Worm (Caenorhabditis elegans) whole organism, L4/young adult: ENCODE results near the gene fubl-1.

Experiments
- W03F9.2 ChIP-seq: fragments of 150-350 bp; optimal IDR thresholded peaks from 2 replicates; lab custom pipeline; 2014; ENCODE audit warnings: missing biosample characterization, missing genetic modification characterization
- dao-5 ChIP-seq: sonication (generic microtip); optimal IDR thresholded peaks from 2 replicates; lab custom pipeline; 2016; ENCODE audit warnings: missing genotype, missing genetic modification characterization, moderate library complexity, missing compliant biosample characterization
- him-1 ChIP-seq: sonication (generic microtip); optimal IDR thresholded peaks from 2 replicates; lab custom pipeline; 2016; ENCODE audit warnings: missing genotype, missing genetic modification reagents, missing genetic modification characterization, missing compliant biosample characterization

The fubl-1 gene

DNA sequence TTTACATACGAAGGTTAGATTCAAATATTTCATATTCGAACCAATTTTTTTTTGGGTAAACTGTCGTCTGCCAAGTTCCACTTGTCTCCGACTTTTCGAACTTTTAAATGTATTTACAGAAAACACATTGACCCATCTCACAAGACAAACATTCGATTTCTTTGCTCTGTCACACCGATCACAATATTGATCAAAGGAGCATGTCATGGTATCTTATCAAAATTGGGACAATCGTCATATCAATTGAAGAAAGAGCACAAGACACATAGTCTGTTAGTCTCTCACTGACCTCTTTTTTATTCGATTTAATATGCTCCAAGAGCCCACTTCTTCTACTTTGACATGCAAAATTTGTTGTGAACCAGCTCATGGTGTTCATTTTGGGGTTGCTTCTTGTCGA is 17.4 kb upstream of the fubl-1 start, which contains the start of gene nhr-232:
Gene nhr-232, plus strand, starts transcription at position 121 of the 400 bp plus-strand sequence.
- no peak for TF ChIP-seq him-1 (tag; lab: Kevin White, UChicago)
- no peak for TF ChIP-seq dao-5 (tag; lab: Kevin White, UChicago)
- TF ChIP-seq W03F9.2: no peak

DNA sequence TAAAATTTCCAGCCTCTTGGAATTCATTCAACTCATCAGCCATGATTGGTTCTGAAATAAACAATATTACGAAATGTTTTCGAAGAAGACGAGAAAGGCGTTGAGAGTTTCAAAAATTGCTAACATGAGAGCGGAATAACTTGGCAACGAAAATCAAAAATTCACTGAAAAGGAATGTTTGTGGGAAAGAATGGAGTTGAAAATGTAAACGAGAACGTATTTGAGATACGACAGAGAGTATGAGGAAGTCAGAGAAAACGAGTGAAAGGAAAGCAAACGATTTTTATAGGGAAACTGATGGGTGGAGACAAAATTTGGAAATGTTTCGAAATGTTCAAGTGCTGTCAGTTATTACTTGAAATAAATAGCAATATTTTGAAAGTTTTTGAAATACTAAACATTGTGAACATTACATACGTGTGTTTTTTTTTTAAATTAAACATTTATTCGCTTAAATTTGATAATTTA is 16.4 kb upstream of the fubl-1 start, which contains the start of gene rop-1:
Gene rop-1, minus strand, starts transcription at position 51 of the 468 bp plus-strand sequence.
- no peak for TF ChIP-seq dao-5 (tag; lab: Kevin White, UChicago)
- no peak for TF ChIP-seq him-1 (tag; lab: Kevin White, UChicago)
- TF ChIP-seq W03F9.2: no peak

DNA sequence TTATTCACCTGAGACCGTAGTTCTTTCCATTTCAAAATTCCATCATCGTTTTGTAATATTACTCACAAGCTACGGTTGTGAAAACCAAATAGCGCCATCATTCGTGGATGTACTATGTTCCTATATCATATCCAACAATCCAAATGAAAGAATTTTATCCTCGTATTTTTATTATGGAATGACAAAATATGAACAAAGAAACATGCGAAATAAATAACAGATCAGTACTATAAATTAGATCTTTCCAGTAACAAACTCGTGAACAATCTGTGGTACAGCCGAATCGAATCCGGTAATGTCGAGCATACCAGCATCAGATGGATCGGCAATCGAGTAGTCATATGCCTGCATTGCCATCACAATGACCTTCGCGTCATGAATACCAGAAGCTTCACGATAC is 14.0 kb upstream of the fubl-1 start:
- no peak for TF ChIP-seq dao-5 (tag; lab: Kevin White, UChicago)
- no peak for TF ChIP-seq him-1 (tag; lab: Kevin White, UChicago)
- TF ChIP-seq W03F9.2: no peak

DNA sequence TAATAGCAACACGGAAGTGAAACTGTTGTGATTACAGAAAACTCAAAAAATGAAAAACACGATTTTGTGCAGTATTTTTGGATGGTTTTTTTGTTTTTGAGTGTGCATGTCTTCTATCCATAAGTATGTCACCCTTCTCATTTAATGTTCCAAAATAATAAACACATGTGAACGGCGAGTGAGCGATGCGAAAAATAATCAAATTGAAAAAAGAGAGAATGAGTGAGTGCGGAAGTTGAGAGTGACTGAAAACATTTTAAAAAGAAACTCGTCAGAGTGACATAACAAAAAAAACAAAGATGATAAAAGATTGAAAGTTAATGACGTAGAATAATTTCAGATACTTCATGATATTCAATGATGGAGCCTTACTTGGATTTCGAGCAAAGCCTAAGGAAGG is 10.8 kb upstream of the fubl-1 start:
- no peak for TF ChIP-seq W03F9.2
- no peak for TF ChIP-seq him-1 (tag; lab: Kevin White, UChicago)
- TF ChIP-seq dao-5 (tag; lab: Kevin White, UChicago): no peak

DNA sequence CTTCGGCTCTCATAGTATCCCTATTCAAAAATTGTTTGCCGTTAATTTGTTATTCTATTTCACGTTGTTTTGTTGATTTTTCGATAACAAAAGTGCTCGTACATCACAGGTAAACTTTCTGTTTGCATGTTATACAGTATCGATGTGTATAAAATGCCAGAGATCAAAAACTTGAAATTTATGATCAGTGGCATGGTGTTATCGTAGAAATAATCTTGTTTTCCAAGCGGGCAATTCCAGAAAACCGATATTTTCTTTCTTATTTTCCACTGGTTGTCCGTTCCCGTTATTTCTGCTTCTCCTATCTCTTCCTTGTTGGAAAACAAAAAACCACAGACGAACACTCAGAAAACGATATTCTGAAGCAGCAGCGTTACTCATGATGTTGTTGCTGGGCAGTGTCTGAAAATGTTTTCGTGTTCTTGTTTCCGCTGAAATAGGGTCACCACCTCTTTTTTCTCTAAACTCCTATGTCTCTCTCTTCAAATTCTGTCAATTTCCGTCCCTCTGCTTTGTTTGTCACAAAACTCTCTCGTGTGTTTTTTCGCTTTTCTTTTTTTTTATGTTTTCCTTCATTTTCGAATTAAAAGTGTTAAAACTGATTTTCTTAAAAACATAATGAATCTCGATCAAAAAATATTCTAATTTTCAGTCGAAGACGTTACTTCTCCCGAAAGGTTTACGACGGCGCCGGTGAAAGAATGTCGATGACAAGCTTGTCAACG is 9.8 kb upstream of the fubl-1 start, which contains the start of gene akt-1:
Gene akt-1, plus strand, starts transcription at position 651 of the 725 bp plus-strand sequence.
- TF ChIP-seq him-1 (tag; lab: Kevin White, UChicago): no peak
- no peak for TF ChIP-seq W03F9.2
- no peak for TF ChIP-seq dao-5 (tag; lab: Kevin White, UChicago)

DNA sequence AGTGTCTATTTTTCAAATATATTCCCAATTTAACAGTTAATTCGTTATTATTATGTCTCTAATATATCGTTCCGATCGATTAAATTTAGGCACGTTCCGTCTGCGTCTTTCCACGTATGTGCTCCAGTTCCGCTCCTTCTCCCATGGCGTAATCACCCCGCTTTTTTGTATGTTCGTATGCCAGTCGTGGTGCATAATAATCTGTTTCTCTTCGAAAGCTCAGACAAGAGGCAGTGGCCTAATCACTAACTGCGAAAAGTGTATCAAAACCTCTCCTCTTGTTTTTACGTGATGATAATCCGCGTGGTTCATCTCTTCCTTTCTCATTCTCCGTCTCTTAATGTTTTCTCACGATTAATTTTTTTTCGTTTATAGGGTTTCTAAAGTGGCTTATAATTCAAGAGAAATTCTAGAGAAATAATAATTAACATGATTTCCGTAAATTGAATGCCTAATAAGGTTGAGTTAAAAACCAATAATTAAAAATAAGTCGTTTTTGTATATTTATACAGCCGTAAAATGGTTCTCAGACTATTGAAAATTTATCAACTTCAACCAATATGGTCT is 9.1 kb upstream of the fubl-1 start:
- TF ChIP-seq him-1 (tag; lab: Kevin White, UChicago): no peak
- TF ChIP-seq dao-5 (tag; lab: Kevin White, UChicago): no peak
- TF ChIP-seq W03F9.2: no peak

DNA sequence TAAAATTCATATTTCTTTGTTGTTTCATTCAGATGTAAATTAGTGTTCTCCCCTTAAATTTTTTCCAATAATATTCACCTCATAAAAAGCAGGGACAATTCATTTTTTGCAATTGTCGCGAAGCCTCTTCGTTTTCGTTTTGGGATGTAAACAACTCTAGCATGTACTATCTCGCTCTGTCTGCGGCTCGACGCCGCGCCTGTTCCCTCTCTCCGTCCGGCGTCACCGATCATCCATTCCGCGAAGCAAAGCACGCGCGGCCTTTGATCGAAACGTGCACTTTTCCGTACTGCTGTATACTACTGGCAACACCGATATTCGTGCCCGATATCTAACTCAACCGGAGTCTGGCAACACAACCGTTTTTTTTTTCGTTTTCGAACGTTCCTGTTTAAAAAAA is 8.3 kb upstream of the fubl-1 start:
- TF ChIP-seq dao-5 (tag; lab: Kevin White, UChicago) (no peak), him-1 (tag; lab: Kevin White, UChicago) (no peak), W03F9.2 (no peak)

DNA sequence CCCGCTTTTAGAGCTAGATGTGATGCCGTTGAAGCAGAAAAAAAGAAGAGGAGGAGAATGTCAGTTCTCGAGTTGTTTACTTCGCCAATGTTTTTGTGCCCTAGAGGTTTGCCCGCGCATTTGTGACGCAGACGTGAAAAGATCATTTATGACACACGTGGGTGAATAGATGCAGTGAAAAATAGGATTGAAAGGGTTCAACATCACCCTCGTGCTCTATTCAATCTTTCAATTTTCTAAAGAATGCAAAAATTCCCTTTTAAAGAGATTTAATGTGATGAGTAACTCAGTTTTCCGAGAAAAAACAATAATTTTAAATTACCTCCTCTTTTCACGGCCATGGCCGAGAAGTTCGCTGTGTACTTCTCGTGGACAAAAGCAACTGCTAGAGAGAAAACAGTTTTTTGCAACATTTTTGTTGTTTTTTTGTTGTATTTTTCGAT is 7.8 kb upstream of the fubl-1 start:
- TF ChIP-seq W03F9.2 (no peak), him-1 (tag; lab: Kevin White, UChicago) (no peak)

DNA sequence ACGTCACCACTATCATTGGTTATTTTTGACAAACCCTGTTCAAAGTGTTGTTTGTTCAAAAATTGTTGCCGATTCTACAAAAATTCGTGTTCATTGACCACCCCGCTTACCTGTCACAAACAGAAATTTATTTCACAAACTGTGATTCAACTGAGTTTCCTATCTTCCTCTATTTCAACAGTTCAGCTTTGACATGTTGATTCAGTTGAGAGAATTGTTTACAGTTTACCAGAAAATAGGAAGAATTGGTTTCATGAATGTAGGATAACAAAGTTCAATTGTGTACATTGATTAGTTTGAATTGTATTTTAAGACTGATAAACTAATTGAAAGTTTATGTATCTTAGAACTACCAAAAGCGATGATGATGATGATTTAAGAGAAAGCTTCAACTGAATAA is 6.9 kb upstream of the fubl-1 start:
- TF ChIP-seq dao-5 (tag; lab: Kevin White, UChicago) (no peak), him-1 (tag; lab: Kevin White, UChicago) (no peak), W03F9.2 (no peak)

DNA sequence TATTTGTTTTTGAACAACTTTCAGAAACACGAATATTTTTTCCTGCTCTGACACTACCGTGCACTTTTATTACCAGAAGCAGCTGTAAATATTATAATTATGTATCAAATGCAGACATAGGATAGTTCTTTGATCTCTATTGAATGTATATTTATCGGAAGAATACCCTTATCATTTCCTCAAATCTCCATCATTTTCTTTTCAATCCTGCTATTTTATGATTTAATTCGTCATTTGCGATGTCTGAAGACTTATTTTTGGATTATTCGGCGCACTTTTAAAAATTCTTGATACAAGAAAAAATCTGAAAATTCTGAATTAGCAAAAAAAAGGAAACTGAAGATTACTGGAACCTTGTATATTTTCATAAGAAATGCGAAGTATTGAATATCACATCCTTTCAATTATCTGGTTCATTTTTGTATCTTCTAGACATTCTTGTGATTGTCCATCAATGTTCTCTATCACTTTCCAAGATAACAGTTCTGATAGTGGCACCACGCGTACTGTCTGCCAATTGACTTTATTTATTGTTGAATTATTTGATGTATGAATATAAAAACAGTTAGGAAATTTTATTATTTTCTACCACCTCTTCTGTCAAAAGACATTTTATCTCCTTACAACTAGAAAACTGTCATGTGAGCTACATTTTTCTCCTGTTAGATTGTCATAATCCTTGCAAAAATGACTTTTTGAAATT is 5.5 kb upstream of the fubl-1 start:
- TF ChIP-seq W03F9.2: no peak
- no peak for TF ChIP-seq dao-5 (tag; lab: Kevin White, UChicago)
- TF ChIP-seq him-1 (tag; lab: Kevin White, UChicago): no peak

DNA sequence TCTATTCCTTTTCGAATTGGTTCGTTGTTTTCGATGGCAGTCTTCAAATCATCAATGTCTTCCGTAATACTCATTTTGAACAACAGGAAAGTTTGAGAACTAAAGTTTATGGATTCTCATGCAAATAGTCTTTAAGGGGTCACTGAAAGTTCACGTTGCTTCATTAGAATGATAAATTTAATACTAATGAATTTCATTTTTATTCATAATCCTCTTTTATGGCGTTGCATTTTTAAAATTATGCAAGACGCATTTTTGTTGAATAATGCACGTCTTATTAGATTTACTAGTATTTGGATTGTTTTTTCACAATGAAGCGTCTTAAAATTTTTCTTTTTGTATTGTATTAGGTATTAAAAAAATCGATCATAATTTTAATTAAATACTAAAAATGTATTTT is 4.4 kb upstream of the fubl-1 start, which contains the start of gene C12D8.9:
Gene C12D8.9, minus strand, starts transcription at position 101 of the 400 bp plus-strand sequence.
- no peak for TF ChIP-seq dao-5 (tag; lab: Kevin White, UChicago)
- no peak for TF ChIP-seq him-1 (tag; lab: Kevin White, UChicago)
- no peak for TF ChIP-seq W03F9.2

DNA sequence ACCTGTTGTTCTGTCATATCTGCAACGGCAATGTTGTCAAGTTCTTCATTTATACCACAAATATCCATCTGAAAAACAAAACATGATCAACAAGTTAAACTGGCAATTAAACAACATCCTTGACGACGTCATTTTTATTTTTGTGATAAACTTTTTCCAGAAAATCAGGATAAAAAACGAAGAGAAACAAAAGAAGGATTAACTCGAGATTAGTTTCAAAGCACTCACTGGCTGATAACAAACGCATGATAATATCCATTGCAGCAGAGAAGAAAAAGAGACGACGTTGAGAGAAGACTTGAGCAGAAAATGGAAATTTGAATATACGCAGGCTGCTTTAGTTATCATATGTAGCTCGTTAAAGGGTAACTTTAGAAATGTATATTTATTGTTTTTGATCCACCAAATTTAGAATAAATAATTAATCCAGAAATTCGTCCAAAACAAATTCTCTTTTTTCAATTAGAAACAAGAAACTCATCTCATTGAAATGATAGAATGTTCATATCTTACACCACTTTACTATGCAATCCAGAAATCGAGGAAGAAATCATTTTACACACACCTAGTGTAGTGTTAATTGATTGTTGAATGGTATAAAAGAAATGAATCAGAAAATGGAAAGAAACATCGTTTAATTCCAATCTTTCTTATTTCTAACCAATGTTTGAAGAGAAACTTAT is 2.6 kb upstream of the fubl-1 start, which contains the start of the genes C12D8.21 and col-148:
Gene C12D8.21, minus strand, starts transcription at position 68 of the 683 bp plus-strand sequence.
Gene col-148, plus strand, starts transcription at position 633 of the 683 bp plus-strand sequence.
- TF ChIP-seq him-1 (tag; lab: Kevin White, UChicago): no peak
- TF ChIP-seq dao-5 (tag; lab: Kevin White, UChicago): no peak
- TF ChIP-seq W03F9.2: no peak

DNA sequence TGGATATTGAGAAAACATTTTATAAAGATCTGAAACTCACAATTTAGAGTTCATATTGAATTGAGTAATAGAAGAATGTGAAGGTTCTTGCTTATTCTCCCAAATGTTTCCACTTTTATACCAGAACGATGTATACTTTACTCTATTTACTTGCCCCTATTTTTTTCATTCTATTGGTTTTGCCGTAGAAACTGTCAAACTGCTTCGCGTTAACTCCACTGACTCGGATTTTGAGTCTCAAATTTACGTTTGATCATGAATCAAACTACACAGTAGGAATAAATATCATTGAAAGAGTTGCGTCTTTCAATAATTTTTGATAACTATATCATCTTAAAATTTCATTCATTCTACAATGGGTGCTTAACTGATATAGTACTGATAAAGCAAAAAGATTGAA is 1.2 kb upstream of the fubl-1 start, which contains the start of gene fipr-8:
Gene fipr-8, minus strand, starts transcription at position 101 of the 400 bp plus-strand sequence.
- TF ChIP-seq dao-5 (tag; lab: Kevin White, UChicago): no peak
- no peak for TF ChIP-seq him-1 (tag; lab: Kevin White, UChicago)
- no peak for TF ChIP-seq W03F9.2
